Fruit fly (Drosophila melanogaster) S2 (cell line): Measurements from ENCODE around the gene Alg11.

ENCODE experiments used
- CG8478 ChIP-seq: fragments of >200 bp; optimal IDR thresholded peaks from 2 replicates; lab custom pipeline; 2018
- CTCF ChIP-seq, 2 experiments: fragments of >200 bp; optimal IDR thresholded peaks; 2 replicates each; lab custom pipeline; 2018

Gene Alg11

DNA sequence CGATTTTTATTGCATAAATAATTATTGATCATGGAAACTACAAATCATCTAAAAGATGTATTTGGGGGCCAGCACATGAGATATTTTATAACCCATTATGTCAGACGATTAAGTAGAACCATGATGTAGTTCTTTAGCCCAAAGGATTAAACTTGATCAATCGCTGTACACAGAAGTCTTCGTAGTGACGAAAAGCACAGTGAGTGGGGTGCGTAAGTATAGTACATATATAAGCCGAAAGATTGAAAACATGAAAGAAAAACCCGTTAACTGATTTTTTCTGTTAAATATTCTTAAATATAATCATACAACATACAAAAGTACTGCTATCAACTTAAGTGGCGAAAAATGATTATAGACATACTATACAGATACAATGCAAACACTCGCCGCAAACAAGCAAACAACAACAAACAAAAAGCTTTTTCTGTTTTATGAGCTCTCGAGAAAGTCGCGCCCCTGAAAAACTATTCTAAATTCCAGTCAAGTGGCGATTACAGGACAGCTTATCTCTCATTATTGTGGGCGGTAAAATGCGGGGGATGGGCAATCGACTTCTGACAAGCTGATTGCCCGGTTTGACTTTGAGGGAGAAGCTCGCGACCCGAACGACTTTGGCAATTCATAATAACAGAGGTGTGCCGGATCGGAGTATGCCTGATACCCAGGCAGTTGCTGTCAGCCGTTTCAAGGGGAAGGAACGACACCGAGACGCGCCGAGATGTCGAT lies 10.8 kb downstream of the Alg11 start, which contains the start of gene CG32444:
Gene CG32444 (plus strand): TSS at position 683 of the 729 bp plus-strand sequence.
- TF ChIP-seq CG8478 (lab: Kevin White, UChicago) (no peak), CTCF (optimal IDR thresholded peaks at IDR 0.05; lab: Kevin White, UChicago) (no peak)

DNA sequence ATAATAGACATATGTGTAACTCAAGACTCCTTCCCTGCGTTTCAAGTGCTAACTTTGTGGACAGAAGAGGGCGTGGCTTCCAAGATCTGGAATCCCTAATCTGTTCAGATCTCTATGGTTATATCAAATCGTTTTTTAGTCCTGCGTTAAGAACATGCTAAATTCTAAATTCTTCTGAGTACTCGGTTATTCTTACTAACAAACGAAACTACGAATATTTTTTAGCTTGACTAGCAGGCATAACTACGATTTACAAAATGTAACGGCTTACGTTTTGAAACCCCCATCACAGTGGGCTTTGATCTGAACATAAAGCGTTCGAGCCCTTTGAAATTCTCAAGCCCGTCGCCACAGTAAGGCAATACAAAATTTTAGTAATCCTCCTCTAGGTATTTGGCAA lies 13.5 kb downstream of the Alg11 start, which contains the start of gene CG32445:
Gene CG32445 (plus strand): TSS at position 301 of the 400 bp plus-strand sequence.
- no peak for TF ChIP-seq CTCF (optimal IDR thresholded peaks at IDR 0.05; lab: Kevin White, UChicago)
- no peak for TF ChIP-seq CG8478 (lab: Kevin White, UChicago)

DNA sequence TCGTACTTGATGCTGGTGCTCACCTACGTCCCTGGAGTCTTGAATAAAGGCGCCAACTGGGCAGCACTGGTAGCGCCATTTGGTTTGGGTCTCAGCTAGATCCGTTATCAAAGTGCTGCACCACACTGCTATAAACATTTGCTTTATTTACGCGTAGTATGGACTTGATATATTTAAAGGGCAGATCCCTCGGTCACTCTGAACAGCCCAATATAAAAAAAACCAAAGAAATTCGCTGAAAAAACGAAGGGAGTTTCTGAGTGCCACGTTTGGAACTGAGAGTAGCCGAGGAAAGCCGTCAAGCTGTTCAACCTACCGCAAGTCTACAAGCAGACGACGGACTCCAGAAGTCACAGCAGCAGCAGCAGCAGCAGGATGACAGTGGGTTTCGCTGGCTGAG lies 15.2 kb downstream of the Alg11 start, which contains the start of gene Atox1:
Gene Atox1 (plus strand): TSS at position 181 of the 400 bp plus-strand sequence.
- no peak for TF ChIP-seq CG8478 (lab: Kevin White, UChicago)
- TF ChIP-seq CTCF (optimal IDR thresholded peaks at IDR 0.05; lab: Kevin White, UChicago): peak; percentile 79 to 81

DNA sequence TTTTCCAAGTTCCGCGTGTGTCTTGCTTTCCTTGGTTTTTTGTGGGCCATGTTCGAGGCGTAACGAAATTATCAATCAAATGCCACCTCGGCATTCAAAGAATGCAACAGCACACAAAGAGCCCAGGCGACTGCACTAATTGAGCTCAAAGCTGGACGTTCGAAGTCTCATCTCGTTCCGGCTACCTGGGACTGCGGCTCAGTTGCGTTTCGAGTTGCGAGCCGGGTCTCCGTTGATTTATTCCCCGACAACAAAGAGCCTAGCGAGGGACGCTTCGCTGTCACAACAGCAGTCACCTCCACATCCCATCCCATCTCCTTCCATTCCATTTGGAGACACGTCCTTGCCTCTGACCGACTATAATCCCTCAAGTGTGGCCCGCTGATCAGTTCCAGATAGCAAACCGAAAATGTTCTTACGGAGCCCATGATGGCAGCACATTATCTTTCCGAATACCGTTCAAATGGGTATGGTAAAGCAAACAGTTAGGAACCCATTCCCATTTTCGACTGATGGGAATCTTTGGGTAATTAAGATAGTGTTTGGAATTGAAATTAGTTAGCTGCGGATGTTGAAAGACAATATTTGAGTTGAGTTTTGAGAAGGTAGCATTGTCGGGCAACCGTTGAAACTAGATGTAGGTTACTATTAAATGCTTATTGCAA lies 17.4 kb downstream of the Alg11 start:
- TF ChIP-seq CG8478 (lab: Kevin White, UChicago) (no peak), CTCF (optimal IDR thresholded peaks at IDR 0.05; lab: Kevin White, UChicago) (no peak)

DNA sequence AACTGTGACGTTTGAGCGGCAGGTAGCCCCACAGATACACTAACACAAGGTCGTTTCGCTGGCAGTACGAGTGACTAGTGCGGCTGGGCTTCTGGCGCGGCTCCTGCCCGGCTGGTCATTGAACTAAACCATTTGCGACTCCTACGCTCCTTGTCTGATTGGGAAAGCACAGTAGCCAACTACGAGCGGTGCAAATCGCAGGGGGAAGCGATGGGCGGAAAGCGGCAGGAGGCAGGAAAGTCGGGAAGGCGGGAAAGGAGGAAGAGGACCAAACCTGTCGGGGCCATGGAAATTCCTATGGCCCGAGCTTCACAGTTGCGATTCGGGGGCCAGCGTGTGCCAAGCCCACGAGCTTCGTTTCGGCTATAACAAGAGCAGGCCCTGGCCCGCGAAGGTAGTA lies 18.6 kb downstream of the Alg11 start:
- TF ChIP-seq CTCF (optimal IDR thresholded peaks at IDR 0.05; lab: Kevin White, UChicago) (no peak), CG8478 (lab: Kevin White, UChicago) (no peak)

DNA sequence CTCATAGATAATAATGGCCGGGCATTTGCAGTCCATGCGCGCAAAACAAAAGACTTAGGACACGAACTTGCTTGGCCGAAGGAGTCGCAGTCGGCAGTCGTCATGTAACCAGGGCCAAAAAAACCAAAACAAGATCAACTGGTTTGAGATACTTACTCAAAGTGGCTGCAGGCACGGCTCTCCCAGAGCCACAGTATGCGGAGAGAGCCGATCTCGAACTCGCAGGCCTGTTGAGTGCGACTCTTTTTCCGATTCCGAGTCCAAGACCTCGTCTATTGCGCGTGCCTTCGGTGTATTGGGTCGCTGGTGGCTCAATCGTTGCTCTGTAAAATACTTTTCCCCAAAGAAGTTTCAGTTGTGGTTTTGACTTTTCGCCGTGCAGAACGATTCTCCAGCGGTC lies 19.0 kb downstream of the Alg11 start, which contains the start of gene CG43980:
Gene CG43980 (plus strand): TSS at position 352 of the 400 bp plus-strand sequence.
- TF ChIP-seq CG8478 (lab: Kevin White, UChicago) (no peak), CTCF (optimal IDR thresholded peaks at IDR 0.05; lab: Kevin White, UChicago) (no peak)

DNA sequence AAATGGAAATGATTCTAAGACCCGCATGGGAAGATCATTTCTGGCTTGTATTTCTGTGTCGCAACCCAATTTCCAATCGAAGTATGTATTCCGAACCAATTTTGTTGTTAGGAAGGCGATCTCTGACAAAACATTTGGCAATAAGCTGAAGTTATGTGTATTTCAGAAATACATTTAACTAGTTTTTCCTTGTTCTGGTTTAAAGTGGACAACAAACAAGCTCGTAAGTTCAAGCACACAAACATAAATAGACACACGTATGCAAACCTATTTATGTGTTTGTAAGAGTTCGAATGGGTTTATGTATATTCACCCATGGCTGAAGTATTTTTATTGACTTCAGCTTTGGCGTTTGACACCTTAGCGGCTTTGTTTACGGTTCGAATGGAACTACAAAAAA lies 20.3 kb downstream of the Alg11 start:
- TF ChIP-seq CTCF (optimal IDR thresholded peaks at IDR 0.05; lab: Kevin White, UChicago) (no peak), CG8478 (lab: Kevin White, UChicago) (no peak)

DNA sequence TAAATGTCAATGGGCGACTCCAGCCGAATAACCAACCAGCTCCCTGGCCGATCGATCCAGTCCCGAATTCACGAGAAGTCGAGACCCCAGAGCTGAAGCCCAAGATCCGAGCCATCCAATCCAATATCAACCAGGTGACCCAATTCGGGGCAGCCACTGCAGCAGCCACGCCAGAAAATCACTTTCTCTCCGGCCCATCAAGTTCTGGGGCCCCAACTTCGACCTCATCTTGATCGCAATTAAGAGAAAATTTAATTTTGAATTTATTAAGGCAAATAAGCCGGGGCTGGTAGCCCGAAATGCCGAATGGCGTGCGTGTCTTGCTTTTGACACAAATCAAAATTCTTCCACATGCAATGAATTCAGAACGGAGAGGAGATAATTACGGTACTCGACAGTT lies 22.2 kb downstream of the Alg11 start:
- TF ChIP-seq CG8478 (lab: Kevin White, UChicago): no peak
- TF ChIP-seq CTCF (optimal IDR thresholded peaks at IDR 0.05; lab: Kevin White, UChicago): no peak

DNA sequence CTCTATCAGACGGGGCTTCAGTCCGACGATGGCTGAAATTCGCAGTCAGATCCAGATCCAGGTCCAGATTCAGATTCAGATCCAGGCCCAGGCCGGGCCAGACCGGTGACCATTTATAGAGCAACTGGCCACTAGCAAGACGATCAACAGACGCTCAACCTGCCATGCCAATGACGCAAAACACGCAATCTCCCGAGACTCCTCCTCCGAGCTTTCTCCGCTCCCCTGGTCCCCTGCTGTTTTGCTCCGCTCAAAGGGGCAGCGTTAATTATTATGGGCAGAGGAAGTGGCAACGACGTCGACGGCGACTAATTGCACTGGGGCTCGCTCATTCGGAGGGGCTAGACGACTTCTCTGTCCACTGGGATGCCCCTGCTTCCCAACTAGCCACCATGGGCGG lies 25.8 kb downstream of the Alg11 start:
- TF ChIP-seq CTCF (optimal IDR thresholded peaks at IDR 0.05; lab: Kevin White, UChicago) (no peak), CG8478 (lab: Kevin White, UChicago) (no peak)

DNA sequence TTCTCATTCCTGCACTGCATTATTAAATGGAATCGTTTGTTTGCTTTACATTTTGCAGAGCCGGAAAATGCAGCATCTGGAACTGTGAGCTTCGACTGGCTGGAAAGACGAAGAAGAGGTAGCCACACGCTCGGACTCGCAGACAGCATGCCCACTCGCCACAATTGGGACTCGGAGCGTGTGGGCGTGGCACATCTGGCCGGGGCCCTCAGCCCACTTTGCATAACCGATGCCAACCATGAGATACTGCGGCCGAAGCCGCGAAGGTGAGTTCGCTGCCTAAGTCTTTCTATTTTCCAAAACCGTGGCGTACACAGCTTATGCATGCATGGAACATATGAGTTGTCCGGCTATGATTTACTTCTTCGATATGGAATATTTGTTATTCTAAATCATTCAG lies 26.5 kb downstream of the Alg11 start:
- no peak for TF ChIP-seq CG8478 (lab: Kevin White, UChicago)
- no peak for TF ChIP-seq CTCF (optimal IDR thresholded peaks at IDR 0.05; lab: Kevin White, UChicago)

DNA sequence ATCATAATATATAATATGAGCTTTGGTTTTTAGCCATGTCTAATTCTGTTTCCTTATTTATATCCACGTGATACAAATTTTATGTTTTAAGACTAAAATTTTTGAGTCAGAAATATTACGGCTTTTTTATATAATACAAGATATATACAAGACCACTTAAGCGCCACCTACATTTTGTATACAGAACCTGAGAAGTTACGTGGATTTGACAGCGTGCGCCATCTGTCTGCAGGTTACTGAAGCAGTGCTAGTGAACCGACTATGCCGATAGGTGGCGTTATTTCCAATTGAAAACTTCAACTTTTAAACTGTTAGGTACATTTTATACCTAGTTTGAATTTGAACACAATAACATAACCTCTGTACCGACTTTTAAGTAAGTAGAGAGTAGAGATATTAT lies 27.2 kb downstream of the Alg11 start:
- TF ChIP-seq CTCF (optimal IDR thresholded peaks at IDR 0.05; lab: Kevin White, UChicago) (peak; percentile 98 to 100), CG8478 (lab: Kevin White, UChicago) (no peak)

DNA sequence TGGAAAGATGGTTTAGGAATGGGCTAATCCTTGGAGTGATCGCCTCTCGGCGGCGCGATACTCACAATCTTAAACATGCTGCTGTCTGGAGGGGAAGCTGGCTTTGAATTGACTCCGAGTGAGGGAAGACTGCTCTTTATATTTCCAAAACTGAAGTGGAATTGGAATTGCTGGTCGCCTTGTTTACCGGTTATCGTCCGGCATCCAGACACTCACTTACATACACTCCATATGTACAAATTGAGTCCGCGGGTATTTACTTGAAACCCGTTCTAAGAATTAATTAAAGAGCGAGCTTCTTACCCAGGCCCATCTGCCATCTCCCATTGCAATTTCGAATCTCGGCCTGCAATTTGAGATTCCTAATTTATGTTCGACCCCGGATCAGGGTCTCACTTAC lies 41.3 kb downstream of the Alg11 start, which contains the start of gene Cpr78E:
Gene Cpr78E (minus strand): TSS at position 101 of the 400 bp plus-strand sequence.
- TF ChIP-seq CG8478 (lab: Kevin White, UChicago) (no peak), CTCF (optimal IDR thresholded peaks at IDR 0.05; lab: Kevin White, UChicago) (no peak)

DNA sequence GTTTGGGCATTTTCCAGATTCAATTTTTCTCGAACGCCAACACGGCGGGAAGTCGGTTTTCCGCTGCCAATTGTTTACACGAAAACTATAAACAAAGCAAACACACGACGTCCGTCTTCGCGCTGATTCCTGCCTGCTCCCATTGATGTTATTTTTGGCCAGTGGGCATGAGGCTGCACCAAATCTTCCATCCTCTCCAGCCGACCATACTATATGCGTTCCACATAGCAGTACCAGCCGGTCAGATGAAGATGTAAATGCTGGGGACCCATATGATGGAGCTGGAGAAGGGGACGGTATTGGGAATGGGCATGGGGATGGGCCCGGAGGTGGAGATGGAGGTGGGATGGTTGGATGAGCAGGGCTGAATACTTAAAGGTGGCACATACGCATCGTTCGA lies 41.9 kb downstream of the Alg11 start:
- TF ChIP-seq CG8478 (lab: Kevin White, UChicago): no peak
- TF ChIP-seq CTCF (optimal IDR thresholded peaks at IDR 0.05; lab: Kevin White, UChicago): no peak

DNA sequence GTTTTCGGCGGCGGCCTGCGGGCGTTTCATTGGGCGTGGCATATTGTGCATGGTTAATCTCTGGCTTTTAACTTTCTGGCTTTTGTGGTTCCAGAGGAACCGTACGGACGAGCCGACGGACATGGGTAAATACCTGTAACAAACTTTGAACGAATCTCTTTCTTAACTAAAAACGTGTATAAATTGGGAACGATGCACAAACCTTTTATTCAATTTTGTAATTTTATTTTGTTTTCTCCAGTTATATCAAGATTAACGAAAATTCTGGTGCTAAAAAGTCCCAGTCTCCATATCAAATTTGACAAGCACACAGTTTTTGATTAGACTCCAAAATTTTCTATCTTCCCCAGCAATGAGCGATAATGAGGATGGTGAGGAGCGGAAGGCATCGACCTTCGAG lies 46.2 kb downstream of the Alg11 start, which contains the start of gene CG11249:
Gene CG11249 (plus strand): TSS at position 301 of the 400 bp plus-strand sequence.
- TF ChIP-seq CG8478 (lab: Kevin White, UChicago): no peak
- no peak for TF ChIP-seq CTCF (optimal IDR thresholded peaks at IDR 0.05; lab: Kevin White, UChicago)
